Fruit fly (Drosophila melanogaster) whole organism: Measurements from ENCODE around the gene CG18170.

Experiments used
- CG8478 ChIP-seq: fragments of >200 bp; optimal IDR thresholded peaks from 2 replicates; lab custom pipeline; 2018; ENCODE audit warnings: inconsistent platforms
- pan ChIP-seq: fragments of >200 bp; optimal IDR thresholded peaks from 2 replicates; lab custom pipeline; 2017
- psq ChIP-seq: fragments of >200 bp; optimal IDR thresholded peaks from 2 replicates; lab custom pipeline; 2017

DNA sequence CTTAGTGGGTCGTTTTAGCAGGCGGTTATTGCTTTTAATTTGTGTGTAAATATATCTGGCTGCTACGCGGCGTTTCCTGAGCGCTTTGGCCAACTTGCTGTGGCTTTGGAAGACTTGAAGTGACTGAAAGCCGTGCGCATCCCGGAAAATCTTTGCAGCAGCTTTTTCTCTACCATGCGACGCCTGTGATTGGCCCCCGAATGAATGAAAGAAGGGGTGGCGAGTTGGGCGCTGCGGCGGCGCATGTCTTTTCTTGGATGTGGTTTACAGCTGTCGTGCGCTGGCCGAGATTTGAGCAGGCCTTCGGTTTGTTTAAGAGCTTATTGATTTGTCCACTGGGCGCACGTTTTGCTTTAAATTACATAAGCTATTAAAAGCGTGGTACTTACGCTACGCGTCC is 60.8 kb downstream of the CG18170 start:
- TF ChIP-seq CG8478 (lab: Kevin White, UChicago) = no peak
- no peak for TF ChIP-seq psq (lab: Kevin White, UChicago)
- TF ChIP-seq pan (lab: Kevin White, UChicago) = no peak
